Worm (Caenorhabditis elegans) whole organism, L4 larva: ENCODE measurements around the gene T07D4.2.

Experiments
- Y75B8A.6 ChIP-seq: fragments of 200-800 bp; sonication (Bioruptor generic); IDR thresholded peaks from 2 replicates; pipeline ENCODE4 v1.3.6; 2022; ENCODE audit warnings: missing genetic modification reagents, missing genetic modification characterization, missing compliant biosample characterization
- ces-1 ChIP-seq: fragments of 150-350 bp; sonication (generic microtip); optimal IDR thresholded peaks from 4 replicates; lab custom pipeline; 2014; ENCODE audit warnings: missing biosample characterization, missing genetic modification reagents, missing genetic modification characterization
- egl-27 ChIP-seq: sonication (generic microtip); optimal IDR thresholded peaks from 3 replicates; lab custom pipeline; 2017; ENCODE audit warnings: missing biosample characterization, missing genetic modification reagents, missing genetic modification characterization
- lin-39 ChIP-seq: fragments of 150-350 bp; optimal IDR thresholded peaks from 2 replicates; lab custom pipeline; 2014; ENCODE audit warnings: missing biosample characterization, missing genetic modification reagents, missing genetic modification characterization
- nhr-10 ChIP-seq: fragments of 150-350 bp; optimal IDR thresholded peaks from 2 replicates; lab custom pipeline; 2014; ENCODE audit warnings: missing biosample characterization, missing genetic modification characterization
- nhr-76 ChIP-seq: fragments of 150-350 bp; optimal IDR thresholded peaks from 2 replicates; lab custom pipeline; 2014; ENCODE audit warnings: missing biosample characterization, missing genetic modification characterization
- pqm-1 ChIP-seq: sonication (generic microtip); optimal IDR thresholded peaks from 2 replicates; lab custom pipeline; 2017; ENCODE audit warnings: missing biosample characterization, missing genetic modification characterization

DNA sequence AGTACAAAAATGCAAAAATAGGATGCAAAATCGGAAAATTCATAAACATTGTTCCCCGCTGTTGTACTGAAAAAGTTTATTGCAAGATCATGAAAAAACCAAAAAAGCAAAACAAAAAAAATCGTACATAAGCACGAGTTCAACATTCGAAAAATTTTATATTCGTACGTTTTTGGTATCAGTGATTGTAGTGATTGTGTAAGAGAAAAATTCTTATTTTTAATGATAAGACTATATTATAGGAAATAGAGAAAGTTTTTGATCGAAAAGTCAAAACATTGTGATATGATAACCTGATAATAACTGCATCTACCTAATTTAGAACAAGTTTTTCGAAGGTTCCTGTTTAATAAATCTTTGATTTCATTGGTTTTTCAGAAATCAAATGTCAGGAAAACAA lies 43.6 kb upstream of the T07D4.2 start:
- TF ChIP-seq nhr-76 (tag; lab: Kevin White, UChicago): no peak
- peak; percentile 6 for TF ChIP-seq pqm-1 (tag; lab: Kevin White, UChicago)
- no peak for TF ChIP-seq Y75B8A.6
- TF ChIP-seq lin-39: no peak
- TF ChIP-seq egl-27 (tag; lab: Kevin White, UChicago): no peak
- no peak for TF ChIP-seq nhr-10 (tag; lab: Kevin White, UChicago)
- no peak for TF ChIP-seq ces-1 (GFP tag; lab: Kevin White, UChicago)
